Fruit fly (Drosophila melanogaster) whole organism, embryonic: ENCODE data around the gene Pcmt.

Experiments
- B-H1 ChIP-seq: fragments of 200-800 bp; sonication (Bioruptor generic); IDR thresholded peaks from 3 replicates; pipeline ENCODE4 v1.3.6; 2022; ENCODE audit warnings: missing biosample characterization, missing genetic modification characterization
- BtbVII ChIP-seq: fragments of 200-800 bp; sonication (Bioruptor generic); optimal IDR thresholded peaks from 3 replicates; lab custom pipeline; 2017; ENCODE audit warnings: missing biosample characterization, mild to moderate bottlenecking, missing genetic modification characterization
- Bteb2 ChIP-seq: fragments of 200-800 bp; sonication (Bioruptor generic); optimal IDR thresholded peaks from 2 replicates; lab custom pipeline; 2016; ENCODE audit warnings: missing biosample characterization, missing genetic modification characterization
- CG10267 ChIP-seq: fragments of 200-800 bp; sonication (Bioruptor generic); optimal IDR thresholded peaks from 2 replicates; lab custom pipeline; 2018; ENCODE audit warnings: missing biosample characterization, mild to moderate bottlenecking, missing genetic modification characterization, moderate library complexity
- CG10565 ChIP-seq: fragments of 200-800 bp; sonication (Bioruptor generic); optimal IDR thresholded peaks from 3 replicates; lab custom pipeline; 2016; ENCODE audit warnings: missing biosample characterization, mild to moderate bottlenecking, missing genetic modification characterization
- CG11398 ChIP-seq: fragments of 200-800 bp; sonication (Bioruptor generic); optimal IDR thresholded peaks from 2 replicates; lab custom pipeline; 2016; ENCODE audit warnings: missing biosample characterization, missing genetic modification characterization
- CG12104 ChIP-seq: fragments of 200-800 bp; sonication (Bioruptor generic); optimal IDR thresholded peaks from 3 replicates; lab custom pipeline; 2016; ENCODE audit warnings: missing biosample characterization, missing genetic modification characterization
- CG14014 ChIP-seq: fragments of 200-800 bp; sonication (Bioruptor generic); IDR thresholded peaks from 2 replicates; pipeline ENCODE4 v1.3.6; 2022; ENCODE audit warnings: missing biosample characterization, missing genetic modification characterization
- CG14667 ChIP-seq: fragments of 200-800 bp; sonication (Bioruptor generic); IDR thresholded peaks from 2 replicates; pipeline ENCODE4 v1.3.6; 2022; ENCODE audit warnings: missing biosample characterization, missing genetic modification characterization
- CG30020 ChIP-seq: fragments of 200-800 bp; optimal IDR thresholded peaks from 2 replicates; lab custom pipeline; 2019; ENCODE audit warnings: missing biosample characterization, mild to moderate bottlenecking, missing genetic modification characterization, moderate library complexity
- CG3065 ChIP-seq: fragments of 200-800 bp; sonication (Bioruptor generic); optimal IDR thresholded peaks from 2 replicates; lab custom pipeline; 2016; ENCODE audit warnings: missing biosample characterization, missing genetic modification characterization
- CG32767 ChIP-seq: fragments of 200-800 bp; sonication (Bioruptor generic); IDR thresholded peaks from 2 replicates; pipeline ENCODE4 v1.3.6; 2022; ENCODE audit warnings: missing biosample characterization, missing genetic modification characterization
- CG3407 ChIP-seq: fragments of 200-800 bp; sonication (Bioruptor generic); optimal IDR thresholded peaks from 2 replicates; lab custom pipeline; 2018; ENCODE audit warnings: missing biosample characterization, mild to moderate bottlenecking, missing genetic modification characterization
- CG34422 ChIP-seq: fragments of 200-800 bp; sonication (Bioruptor generic); IDR thresholded peaks from 3 replicates; pipeline ENCODE4 v1.3.6; 2022; ENCODE audit warnings: missing biosample characterization, missing genetic modification characterization
- CG4424 ChIP-seq: fragments of 200-800 bp; sonication (Bioruptor generic); optimal IDR thresholded peaks from 3 replicates; lab custom pipeline; 2016; ENCODE audit warnings: missing biosample characterization, missing genetic modification characterization
- CG6175 ChIP-seq: fragments of 200-800 bp; sonication (Bioruptor generic); IDR thresholded peaks from 3 replicates; pipeline ENCODE4 v1.3.6; 2022; ENCODE audit warnings: missing biosample characterization, missing genetic modification characterization
- CG6254 ChIP-seq: fragments of 200-800 bp; sonication (Bioruptor generic); optimal IDR thresholded peaks from 3 replicates; lab custom pipeline; 2017; ENCODE audit warnings: mild to moderate bottlenecking, missing biosample characterization, missing genetic modification reagents, missing genetic modification characterization
- CG6689 ChIP-seq: fragments of 200-800 bp; sonication (Bioruptor generic); IDR thresholded peaks from 2 replicates; pipeline ENCODE4 v1.3.6; 2022; ENCODE audit warnings: missing biosample characterization, missing genetic modification characterization
- CG8359 ChIP-seq: fragments of 200-800 bp; sonication (Bioruptor generic); optimal IDR thresholded peaks from 2 replicates; lab custom pipeline; 2017; ENCODE audit warnings: missing biosample characterization, mild to moderate bottlenecking, missing genetic modification characterization, borderline replicate concordance
- CG8388 ChIP-seq: fragments of 200-800 bp; sonication (Bioruptor generic); optimal IDR thresholded peaks from 2 replicates; lab custom pipeline; 2019; ENCODE audit warnings: missing biosample characterization, mild to moderate bottlenecking, missing genetic modification characterization, moderate library complexity
- CG8478 ChIP-seq: fragments of >200 bp; optimal IDR thresholded peaks from 2 replicates; lab custom pipeline; 2018
- CG9817 ChIP-seq: fragments of 200-800 bp; sonication (Bioruptor generic); optimal IDR thresholded peaks from 2 replicates; lab custom pipeline; 2018; ENCODE audit warnings: missing biosample characterization, mild to moderate bottlenecking, missing genetic modification characterization, moderate library complexity
- D19A ChIP-seq: fragments of 200-800 bp; optimal IDR thresholded peaks from 3 replicates; lab custom pipeline; 2019; ENCODE audit warnings: missing biosample characterization, mild to moderate bottlenecking, missing genetic modification characterization, moderate library complexity
- Dek ChIP-seq: fragments of 200-800 bp; sonication (Bioruptor generic); optimal IDR thresholded peaks from 3 replicates; lab custom pipeline; 2019; ENCODE audit warnings: missing biosample characterization, mild to moderate bottlenecking, missing genetic modification characterization, moderate library complexity
- Hr3 ChIP-seq: fragments of 200-800 bp; sonication (Bioruptor generic); optimal IDR thresholded peaks from 3 replicates; lab custom pipeline; 2016; ENCODE audit warnings: missing biosample characterization, missing genetic modification characterization
- Lpt ChIP-seq: fragments of >200 bp; optimal IDR thresholded peaks from 2 replicates; lab custom pipeline; 2018; ENCODE audit warnings: missing biosample characterization, missing genetic modification characterization
- NC2α ChIP-seq: fragments of 200-800 bp; sonication (Bioruptor generic); optimal IDR thresholded peaks from 2 replicates; lab custom pipeline; 2016; ENCODE audit warnings: missing biosample characterization, missing genetic modification characterization
- NC2β ChIP-seq: fragments of 200-800 bp; sonication (Bioruptor generic); optimal IDR thresholded peaks from 2 replicates; lab custom pipeline; 2016; ENCODE audit warnings: missing biosample characterization, missing genetic modification characterization
- Trl ChIP-seq, 3 experiments: fragments of >200 bp in 2 of 3; fragments of 200-800 bp in 1 of 3; sonication (Bioruptor generic) in 1 of 3; optimal IDR thresholded peaks; 2 replicates in 1 of 3; 3 replicates in 2 of 3; lab custom pipeline; 2016 to 2017; ENCODE audit warnings: missing biosample characterization in 1 of 3, missing genetic modification characterization in 1 of 3
- Xrp1 ChIP-seq: fragments of 200-800 bp; sonication (Bioruptor generic); IDR thresholded peaks from 2 replicates; pipeline ENCODE4 v1.3.6; 2022; ENCODE audit warnings: missing biosample characterization, missing genetic modification characterization
- YL-1 ChIP-seq: fragments of 200-800 bp; sonication (Bioruptor generic); optimal IDR thresholded peaks from 3 replicates; lab custom pipeline; 2017; ENCODE audit warnings: missing biosample characterization, mild to moderate bottlenecking, missing genetic modification characterization
- al ChIP-seq: fragments of 200-800 bp; sonication (Bioruptor generic); IDR thresholded peaks from 2 replicates; pipeline ENCODE4 v1.3.6; 2022; ENCODE audit warnings: missing biosample characterization, missing genetic modification characterization
- aop ChIP-seq: fragments of 200-800 bp; sonication (Bioruptor generic); IDR thresholded peaks from 2 replicates; pipeline ENCODE4 v1.3.6; 2022; ENCODE audit warnings: missing biosample characterization, missing genetic modification characterization
- cato ChIP-seq: fragments of 200-800 bp; sonication (Bioruptor generic); optimal IDR thresholded peaks from 2 replicates; lab custom pipeline; 2016; ENCODE audit warnings: missing biosample characterization, missing genetic modification characterization, borderline replicate concordance
- chn ChIP-seq: fragments of 200-800 bp; sonication (Bioruptor generic); optimal IDR thresholded peaks from 2 replicates; lab custom pipeline; 2016; ENCODE audit warnings: missing biosample characterization, missing genetic modification characterization
- crc ChIP-seq: fragments of 200-800 bp; sonication (Bioruptor generic); optimal IDR thresholded peaks from 2 replicates; lab custom pipeline; 2016; ENCODE audit warnings: missing biosample characterization, missing genetic modification characterization
- dati ChIP-seq: fragments of 200-800 bp; sonication (Bioruptor generic); IDR thresholded peaks from 2 replicates; pipeline ENCODE4 v1.3.6; 2022; ENCODE audit warnings: missing biosample characterization, missing genetic modification characterization
- dimm ChIP-seq: fragments of 200-800 bp; sonication (Bioruptor generic); IDR thresholded peaks from 2 replicates; pipeline ENCODE4 v1.3.6; 2022; ENCODE audit warnings: missing biosample characterization, missing genetic modification characterization
- exex ChIP-seq: fragments of 200-800 bp; sonication (Bioruptor generic); optimal IDR thresholded peaks from 4 replicates; lab custom pipeline; 2018; ENCODE audit warnings: missing biosample characterization, mild to moderate bottlenecking, missing genetic modification characterization, moderate library complexity
- fd64A ChIP-seq: fragments of 200-800 bp; sonication (Bioruptor generic); optimal IDR thresholded peaks from 3 replicates; lab custom pipeline; 2018; ENCODE audit warnings: missing biosample characterization, mild to moderate bottlenecking, missing genetic modification characterization
- h ChIP-seq: fragments of >200 bp; optimal IDR thresholded peaks from 2 replicates; lab custom pipeline; 2017
- her ChIP-seq: fragments of 200-800 bp; sonication (Bioruptor generic); optimal IDR thresholded peaks from 2 replicates; lab custom pipeline; 2016; ENCODE audit warnings: missing biosample characterization, missing genetic modification characterization
- lola ChIP-seq, 3 experiments: fragments of >200 bp in 2 of 3; fragments of 200-800 bp in 1 of 3; sonication (Bioruptor generic) in 1 of 3; optimal IDR thresholded peaks; 2 replicates each; lab custom pipeline; 2017 to 2019; ENCODE audit warnings: missing biosample characterization in 3 of 3, missing genetic modification characterization in 3 of 3, mild to moderate bottlenecking in 1 of 3, moderate library complexity in 1 of 3
- mam ChIP-seq: fragments of 200-800 bp; sonication (Bioruptor generic); optimal IDR thresholded peaks from 3 replicates; lab custom pipeline; 2016; ENCODE audit warnings: missing biosample characterization, missing genetic modification characterization
- nmo ChIP-seq: fragments of 200-800 bp; sonication (Bioruptor generic); optimal IDR thresholded peaks from 2 replicates; lab custom pipeline; 2018; ENCODE audit warnings: missing biosample characterization, mild to moderate bottlenecking, missing genetic modification characterization, moderate library complexity
- p53 ChIP-seq: fragments of 200-800 bp; sonication (Bioruptor generic); optimal IDR thresholded peaks from 2 replicates; lab custom pipeline; 2016; ENCODE audit warnings: missing biosample characterization, missing genetic modification characterization
- run ChIP-seq: fragments of 200-800 bp; sonication (Bioruptor generic); optimal IDR thresholded peaks from 3 replicates; lab custom pipeline; 2018; ENCODE audit warnings: missing biosample characterization, mild to moderate bottlenecking, missing genetic modification characterization
- shn ChIP-seq: fragments of 200-800 bp; sonication (Bioruptor generic); optimal IDR thresholded peaks from 3 replicates; lab custom pipeline; 2016; ENCODE audit warnings: missing biosample characterization, missing genetic modification characterization
- sisA ChIP-seq: fragments of 200-800 bp; sonication (Bioruptor generic); IDR thresholded peaks from 2 replicates; pipeline ENCODE4 v1.3.6; 2022; ENCODE audit warnings: missing biosample characterization, missing genetic modification characterization
- tna ChIP-seq: fragments of 200-800 bp; sonication (Bioruptor generic); IDR thresholded peaks from 2 replicates; pipeline ENCODE4 v1.3.6; 2022; ENCODE audit warnings: missing biosample characterization, missing genetic modification characterization; ENCODE audit not compliant: partially characterized antibody
- wor ChIP-seq: fragments of 200-800 bp; sonication (Bioruptor generic); IDR thresholded peaks from 2 replicates; pipeline ENCODE4 v1.3.6; 2022; ENCODE audit warnings: missing biosample characterization, missing genetic modification characterization

The Pcmt gene

DNA sequence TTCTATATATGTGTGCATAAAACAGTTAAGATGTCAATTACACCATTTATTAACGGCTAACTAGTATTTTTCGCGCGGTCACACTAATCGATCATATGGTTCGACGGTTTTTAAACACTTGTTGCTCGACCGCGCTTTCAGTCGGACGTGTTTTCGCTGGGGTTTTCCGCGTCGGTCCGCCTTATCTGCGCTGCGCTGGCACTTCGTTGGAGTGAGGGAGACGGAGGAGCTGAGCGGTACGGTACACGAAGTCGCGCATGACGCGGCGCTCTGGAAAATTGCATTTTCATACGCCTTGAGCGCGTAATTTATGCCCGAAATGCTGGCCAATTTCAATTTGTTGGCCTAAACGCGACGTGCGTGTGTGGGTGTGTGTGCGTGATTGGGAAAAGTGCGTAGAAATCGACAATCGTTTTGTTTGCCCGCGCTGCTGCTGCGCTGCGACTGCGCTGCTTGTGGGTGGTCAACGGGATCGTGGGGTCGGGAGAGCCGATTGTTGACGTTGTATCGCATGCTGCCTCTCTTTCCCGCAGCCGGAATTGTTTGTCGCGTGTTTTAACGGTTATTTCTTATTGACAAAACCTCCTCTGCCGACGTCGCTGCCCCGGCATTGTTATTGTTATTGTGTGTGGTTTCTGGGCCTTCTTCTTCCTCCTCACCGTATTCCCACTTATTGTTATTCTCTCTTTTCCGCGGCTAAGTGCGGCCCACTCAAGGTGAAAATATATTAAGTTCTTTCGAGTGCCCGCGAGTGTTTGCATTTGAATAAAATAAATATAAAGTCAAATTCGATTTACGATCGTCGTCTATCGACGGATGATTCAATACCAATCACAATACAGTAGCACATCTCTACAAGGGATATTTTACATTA lies 36.9 kb downstream of the Pcmt start, which contains the start of gene Itpr (continued):
- TF ChIP-seq fd64A (GFP tag; lab: Kevin White, UChicago) (no peak), CG11398 (no peak), CG6175 (GFP tag; lab: Robert Waterston, UW) (no peak), Dek (tag; lab: Kevin White, UChicago) (no peak), h (lab: Kevin White, UChicago) (no peak), CG8359 (GFP tag; lab: Kevin White, UChicago) (no peak), D19A (tag; lab: Kevin White, UChicago) (no peak), Trl (optimal IDR thresholded peaks at IDR 0.05; lab: Kevin White, UChicago) (peak; percentile 9 to 38), Trl (GFP tag; optimal IDR thresholded peaks at IDR 0.05; lab: Kevin White, UChicago) (no peak), B-H1 (GFP tag; lab: Robert Waterston, UW) (no peak), dimm (no peak), al (GFP tag; lab: Robert Waterston, UW) (no peak), CG12104 (no peak), CG10565 (GFP tag; lab: Kevin White, UChicago) (no peak), CG8388 (GFP tag; lab: Kevin White, UChicago) (no peak), CG10267 (tag; lab: Kevin White, UChicago) (no peak), YL-1 (GFP tag; lab: Kevin White, UChicago) (peak; percentile 33), sisA (GFP tag; lab: Robert Waterston, UW) (no peak), Xrp1 (GFP tag; lab: Robert Waterston, UW) (no peak), CG3407 (no peak), cato (GFP tag; lab: Kevin White, UChicago) (no peak), mam (GFP tag; lab: Kevin White, UChicago) (no peak), BtbVII (peak; percentile 32), tna (no peak; the same call in 1 of the 2 replicates), aop (GFP tag; lab: Robert Waterston, UW) (no peak), p53 (GFP tag; lab: Kevin White, UChicago) (no peak), wor (GFP tag; lab: Robert Waterston, UW) (no peak), CG34422 (GFP tag; lab: Robert Waterston, UW) (peak; percentile 79; the same call in 2 of the 3 replicates), CG9817 (tag; lab: Kevin White, UChicago) (no peak), CG14014 (GFP tag; lab: Robert Waterston, UW) (no peak; the same call in 1 of the 2 replicates), CG3065 (no peak), her (GFP tag; lab: Kevin White, UChicago) (no peak), nmo (GFP tag; lab: Kevin White, UChicago) (no peak), NC2β (GFP tag; lab: Kevin White, UChicago) (no peak), NC2α (GFP tag; lab: Kevin White, UChicago) (no peak), CG4424 (GFP tag; lab: Kevin White, UChicago) (no peak), lola (GFP tag; optimal IDR thresholded peaks at IDR 0.05; lab: Kevin White, UChicago) (no peak), shn (no peak), dati (GFP tag; lab: Robert Waterston, UW) (no peak), Hr3 (GFP tag; lab: Kevin White, UChicago) (no peak), run (tag; lab: Kevin White, UChicago) (no peak), exex (tag; lab: Kevin White, UChicago) (no peak), crc (no peak), CG30020 (tag; lab: Kevin White, UChicago) (no peak), CG8478 (lab: Kevin White, UChicago) (peak; percentile 59), CG6254 (GFP tag; lab: Kevin White, UChicago) (no peak), Lpt (no peak), CG6689 (GFP tag; lab: Robert Waterston, UW) (no peak), chn (GFP tag; lab: Kevin White, UChicago) (peak; percentile 25), CG14667 (GFP tag; lab: Robert Waterston, UW) (no peak), Bteb2 (no peak), CG32767 (GFP tag; lab: Robert Waterston, UW) (no peak)
